Worm (Caenorhabditis elegans) whole organism, young adult: Measurements from ENCODE around the gene Y70C5A.3.
A peak's percentile ranks its signal among the peaks of the same experiment; 100 is the strongest.

Experiments
- B0019.2 ChIP-seq: fragments of 200-800 bp; sonication (Bioruptor generic); conservative IDR thresholded peaks from 2 replicates; pipeline ENCODE4 v1.3.6; 2022; ENCODE audit warnings: missing genetic modification reagents, missing genetic modification characterization, missing compliant biosample characterization
- B0035.1 ChIP-seq: sonication (generic microtip); optimal IDR thresholded peaks from 2 replicates; lab custom pipeline; 2016; ENCODE audit warnings: missing genetic modification characterization, mild to moderate bottlenecking, missing compliant biosample characterization, missing genotype, missing genetic modification reagents
- C06A6.2 ChIP-seq: fragments of 200-800 bp; sonication (Bioruptor generic); conservative IDR thresholded peaks from 2 replicates; pipeline ENCODE4 v1.3.6; 2022; ENCODE audit warnings: missing genetic modification characterization, missing compliant biosample characterization
- F10E7.11 ChIP-seq: sonication (generic microtip); optimal IDR thresholded peaks from 2 replicates; lab custom pipeline; 2017; ENCODE audit warnings: mild to moderate bottlenecking, missing genetic modification characterization, moderate library complexity, missing compliant biosample characterization
- F33H1.4 ChIP-seq: fragments of 200-800 bp; sonication (Bioruptor generic); IDR thresholded peaks from 2 replicates; pipeline ENCODE4 v1.3.6; 2022; ENCODE audit warnings: missing genetic modification reagents, missing genetic modification characterization, missing compliant biosample characterization
- F37B4.10 ChIP-seq: fragments of 200-800 bp; sonication (Bioruptor generic); IDR thresholded peaks from 2 replicates; pipeline ENCODE4 v1.3.6; 2022; ENCODE audit warnings: missing genetic modification characterization, missing compliant biosample characterization
- K11D2.4 ChIP-seq: fragments of 200-800 bp; sonication (Bioruptor generic); IDR thresholded peaks from 2 replicates; pipeline ENCODE4 v1.3.6; 2022; ENCODE audit warnings: missing genetic modification reagents, missing genetic modification characterization, missing compliant biosample characterization
- Y53G8AR.9 ChIP-seq: fragments of 200-800 bp; sonication (Bioruptor generic); conservative IDR thresholded peaks from 2 replicates; pipeline ENCODE4 v1.3.6; 2022; ENCODE audit warnings: missing genetic modification reagents, missing genetic modification characterization, missing compliant biosample characterization
- Y67H2A.10 ChIP-seq: fragments of 200-800 bp; sonication (Bioruptor generic); conservative IDR thresholded peaks from 2 replicates; pipeline ENCODE4 v1.3.6; 2022; ENCODE audit warnings: missing genetic modification reagents, missing genetic modification characterization, missing compliant biosample characterization
- ZK185.1 ChIP-seq: sonication (generic microtip); optimal IDR thresholded peaks from 2 replicates; lab custom pipeline; 2016; ENCODE audit warnings: mild to moderate bottlenecking, missing genetic modification characterization, missing compliant biosample characterization; ENCODE audit not compliant: poor library complexity, severe bottlenecking
- akir-1 ChIP-seq: fragments of 200-800 bp; sonication (Bioruptor generic); optimal IDR thresholded peaks from 2 replicates; lab custom pipeline; 2018; ENCODE audit warnings: mild to moderate bottlenecking, missing genetic modification characterization, moderate library complexity, missing compliant biosample characterization
- ama-1 ChIP-seq, 3 experiments: fragments of 150-350 bp in 1 of 3; sonication (generic microtip) in 2 of 3; optimal IDR thresholded peaks; 2 replicates each; lab custom pipeline; 2014 to 2018; ENCODE audit warnings: missing biosample characterization in 2 of 3, missing genetic modification characterization in 2 of 3, missing genetic modification reagents in 2 of 3
- aptf-3 ChIP-seq: fragments of 200-800 bp; sonication (Bioruptor generic); IDR thresholded peaks from 2 replicates; pipeline ENCODE4 v1.3.6; 2022; ENCODE audit warnings: missing genetic modification characterization, missing compliant biosample characterization
- atf-7 ChIP-seq: sonication (generic microtip); optimal IDR thresholded peaks from 2 replicates; lab custom pipeline; 2017; ENCODE audit warnings: mild to moderate bottlenecking, missing genetic modification characterization, missing compliant biosample characterization
- attf-5 ChIP-seq: fragments of 200-800 bp; sonication (Bioruptor generic); optimal IDR thresholded peaks from 2 replicates; lab custom pipeline; 2018; ENCODE audit warnings: mild to moderate bottlenecking, missing genetic modification characterization, missing compliant biosample characterization
- bed-1 ChIP-seq: fragments of 200-800 bp; sonication (Bioruptor generic); IDR thresholded peaks from 2 replicates; pipeline ENCODE4 v1.3.6; 2022; ENCODE audit warnings: missing genetic modification reagents, missing genetic modification characterization, missing compliant biosample characterization
- ccch-3 ChIP-seq: fragments of 200-800 bp; sonication (Bioruptor generic); optimal IDR thresholded peaks from 2 replicates; lab custom pipeline; 2018; ENCODE audit warnings: mild to moderate bottlenecking, missing genetic modification characterization, missing compliant biosample characterization
- ceh-100 ChIP-seq: fragments of 200-800 bp; sonication (Bioruptor generic); IDR thresholded peaks from 2 replicates; pipeline ENCODE4 v1.3.6; 2022; ENCODE audit warnings: missing genetic modification reagents, missing genetic modification characterization, missing compliant biosample characterization
- ceh-27 ChIP-seq: fragments of 200-800 bp; sonication (Bioruptor generic); optimal IDR thresholded peaks from 2 replicates; lab custom pipeline; 2018; ENCODE audit warnings: mild to moderate bottlenecking, missing genetic modification characterization, moderate library complexity, missing compliant biosample characterization
- dpl-1 ChIP-seq: fragments of 150-350 bp; optimal IDR thresholded peaks from 2 replicates; lab custom pipeline; 2014; ENCODE audit warnings: missing biosample characterization, missing genetic modification reagents, missing genetic modification characterization
- egl-18 ChIP-seq: fragments of 200-800 bp; sonication (Bioruptor generic); IDR thresholded peaks from 2 replicates; pipeline ENCODE4 v1.3.6; 2022; ENCODE audit warnings: missing genetic modification reagents, missing genetic modification characterization, missing compliant biosample characterization
- ekl-4 ChIP-seq: fragments of 200-800 bp; sonication (Bioruptor generic); IDR thresholded peaks from 2 replicates; pipeline ENCODE4 v1.3.6; 2022; ENCODE audit warnings: missing genetic modification reagents, missing genetic modification characterization, missing compliant biosample characterization
- ets-4 ChIP-seq: fragments of 200-800 bp; sonication (Bioruptor generic); optimal IDR thresholded peaks from 2 replicates; lab custom pipeline; 2018; ENCODE audit warnings: mild to moderate bottlenecking, missing genetic modification characterization, missing compliant biosample characterization
- him-1 ChIP-seq: sonication (generic microtip); optimal IDR thresholded peaks from 2 replicates; lab custom pipeline; 2016; ENCODE audit warnings: missing genotype, missing genetic modification reagents, missing genetic modification characterization, missing compliant biosample characterization
- hlh-12 ChIP-seq: sonication (generic microtip); optimal IDR thresholded peaks from 2 replicates; lab custom pipeline; 2016; ENCODE audit warnings: missing genetic modification characterization, missing compliant biosample characterization
- hlh-26 ChIP-seq: fragments of 200-800 bp; sonication (Bioruptor generic); conservative IDR thresholded peaks from 2 replicates; pipeline ENCODE4 v1.3.6; 2022; ENCODE audit warnings: missing genetic modification reagents, missing genetic modification characterization, missing compliant biosample characterization
- hmg-20 ChIP-seq: fragments of 200-800 bp; sonication (Bioruptor generic); IDR thresholded peaks from 2 replicates; pipeline ENCODE4 v1.3.6; 2022; ENCODE audit warnings: missing genetic modification reagents, missing genetic modification characterization, missing compliant biosample characterization
- let-526 ChIP-seq: fragments of 200-800 bp; sonication (Bioruptor generic); IDR thresholded peaks from 2 replicates; pipeline ENCODE4 v1.3.6; 2022; ENCODE audit warnings: missing genetic modification reagents, missing genetic modification characterization, missing compliant biosample characterization
- lsl-1 ChIP-seq: fragments of 200-800 bp; sonication (Bioruptor generic); optimal IDR thresholded peaks from 2 replicates; lab custom pipeline; 2018; ENCODE audit warnings: mild to moderate bottlenecking, missing genetic modification characterization, moderate library complexity, missing compliant biosample characterization
- madf-3 ChIP-seq: fragments of 200-800 bp; sonication (Bioruptor generic); IDR thresholded peaks from 2 replicates; pipeline ENCODE4 v1.3.6; 2022; ENCODE audit warnings: missing genetic modification reagents, missing genetic modification characterization, missing compliant biosample characterization
- madf-6 ChIP-seq: fragments of 200-800 bp; sonication (Bioruptor generic); IDR thresholded peaks from 2 replicates; pipeline ENCODE4 v1.3.6; 2022; ENCODE audit warnings: missing genetic modification reagents, missing genetic modification characterization, missing compliant biosample characterization
- mes-4 ChIP-seq: sonication (generic microtip); optimal IDR thresholded peaks from 2 replicates; lab custom pipeline; 2016; ENCODE audit warnings: missing genotype, missing genetic modification characterization, missing compliant biosample characterization
- mxl-1 ChIP-seq: sonication (generic microtip); optimal IDR thresholded peaks from 2 replicates; lab custom pipeline; 2016; ENCODE audit warnings: missing genetic modification characterization, missing compliant biosample characterization
- nfya-2 ChIP-seq: fragments of 200-800 bp; sonication (Bioruptor generic); IDR thresholded peaks from 2 replicates; pipeline ENCODE4 v1.3.6; 2022; ENCODE audit warnings: missing genetic modification reagents, missing genetic modification characterization, missing compliant biosample characterization
- nhr-120 ChIP-seq: fragments of 200-800 bp; sonication (Bioruptor generic); IDR thresholded peaks from 2 replicates; pipeline ENCODE4 v1.3.6; 2022; ENCODE audit warnings: missing genetic modification characterization, missing compliant biosample characterization
- nhr-179 ChIP-seq: sonication (generic microtip); optimal IDR thresholded peaks from 2 replicates; lab custom pipeline; 2016; ENCODE audit warnings: mild to moderate bottlenecking, missing genetic modification characterization, missing compliant biosample characterization
- nhr-80 ChIP-seq: sonication (generic microtip); optimal IDR thresholded peaks from 2 replicates; lab custom pipeline; 2016; ENCODE audit warnings: missing genetic modification characterization, missing compliant biosample characterization
- nhr-90 ChIP-seq: sonication (generic microtip); optimal IDR thresholded peaks from 2 replicates; lab custom pipeline; 2016; ENCODE audit warnings: missing genotype, mild to moderate bottlenecking, missing genetic modification characterization, missing compliant biosample characterization
- rec-8 ChIP-seq, 2 experiments: sonication (generic microtip); optimal IDR thresholded peaks; 2 replicates each; lab custom pipeline; 2016; ENCODE audit warnings: mild to moderate bottlenecking in 2 of 2, missing genetic modification characterization in 2 of 2, missing genetic modification reagents in 2 of 2, missing genotype in 2 of 2, missing biosample characterization in 1 of 2, missing compliant biosample characterization in 1 of 2, moderate library complexity in 1 of 2
- repo-1 ChIP-seq: sonication (generic microtip); optimal IDR thresholded peaks from 2 replicates; lab custom pipeline; 2017; ENCODE audit warnings: mild to moderate bottlenecking, missing genetic modification characterization, missing compliant biosample characterization
- rpc-1 ChIP-seq, 2 experiments: fragments of 150-350 bp in 1 of 2; sonication (generic microtip) in 1 of 2; optimal IDR thresholded peaks; 2 replicates each; lab custom pipeline; 2014 to 2018; ENCODE audit warnings: missing biosample characterization in 1 of 2, missing genetic modification characterization in 1 of 2, missing genetic modification reagents in 1 of 2, missing genotype in 1 of 2
- sdz-38 ChIP-seq: sonication (generic microtip); optimal IDR thresholded peaks from 2 replicates; lab custom pipeline; 2016; ENCODE audit warnings: missing genotype, missing genetic modification characterization, missing compliant biosample characterization
- somi-1 ChIP-seq: fragments of 200-800 bp; sonication (Bioruptor generic); optimal IDR thresholded peaks from 2 replicates; lab custom pipeline; 2018; ENCODE audit warnings: mild to moderate bottlenecking, missing genetic modification characterization, missing compliant biosample characterization
- zfh-2 ChIP-seq: fragments of 200-800 bp; sonication (Bioruptor generic); conservative IDR thresholded peaks from 2 replicates; pipeline ENCODE4 v1.3.6; 2022; ENCODE audit warnings: missing genetic modification reagents, missing genetic modification characterization, missing compliant biosample characterization
- ztf-26 ChIP-seq: sonication (generic microtip); optimal IDR thresholded peaks from 2 replicates; lab custom pipeline; 2017; ENCODE audit warnings: missing genetic modification characterization, missing compliant biosample characterization
- ztf-28 ChIP-seq: fragments of 200-800 bp; sonication (Bioruptor generic); IDR thresholded peaks from 2 replicates; pipeline ENCODE4 v1.3.6; 2022; ENCODE audit warnings: missing genetic modification reagents, missing genetic modification characterization, missing compliant biosample characterization

Y70C5A.3 gene

DNA sequence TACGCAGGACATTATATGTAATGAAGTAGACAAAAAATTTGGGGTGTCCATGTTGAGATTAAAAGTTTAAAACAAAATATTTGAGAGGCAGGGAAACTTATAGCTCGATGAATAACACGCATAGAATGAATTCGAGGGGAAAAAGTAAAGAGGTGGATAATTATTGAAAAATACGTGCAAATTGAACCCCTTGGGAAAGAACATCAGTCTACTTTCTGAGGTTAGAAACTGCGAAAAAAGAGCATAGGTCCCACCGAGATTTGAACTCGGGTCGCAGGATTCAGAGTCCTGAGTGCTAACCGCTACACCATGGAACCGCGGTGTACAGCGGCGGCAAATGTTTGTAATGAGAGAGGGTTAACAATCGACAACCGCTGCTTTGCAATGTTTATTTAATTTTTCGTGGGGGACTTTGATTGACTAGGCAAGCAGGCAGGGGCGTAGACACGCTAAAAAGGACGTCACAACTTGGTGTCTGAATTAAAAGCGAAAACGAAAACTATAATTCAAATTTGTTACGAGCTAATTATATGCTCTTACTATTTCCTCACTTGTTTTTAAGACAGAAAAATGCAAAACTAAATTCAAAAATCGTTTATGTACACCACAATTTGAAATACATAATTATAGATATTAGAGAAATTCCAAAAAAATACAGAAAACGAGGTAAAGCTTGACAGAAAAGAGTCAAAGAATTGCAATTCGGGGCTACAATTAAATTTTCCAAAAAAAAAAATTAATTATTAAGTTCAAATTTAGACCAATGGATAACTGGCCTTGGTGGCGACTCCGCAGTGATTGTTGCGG is 28.5 kb downstream of the Y70C5A.3 start, which contains the start of gene srh-269 (continued):
- TF ChIP-seq ama-1 (optimal IDR thresholded peaks at IDR 0.05; lab: Kevin White, UChicago): peak; percentile 79
- TF ChIP-seq ama-1 (GFP tag; optimal IDR thresholded peaks at IDR 0.05; lab: Kevin White, UChicago): peak in 1 of 2 experiments; percentile 54
- peak; percentile 94 for TF ChIP-seq repo-1 (tag; lab: Kevin White, UChicago)
- no peak for TF ChIP-seq egl-18
- peak; percentile 87 for TF ChIP-seq him-1 (tag; lab: Kevin White, UChicago)
- no peak for TF ChIP-seq bed-1 (GFP tag; lab: Robert Waterston, UW)
- peak; percentile 75 for TF ChIP-seq ceh-100 (GFP tag; lab: Robert Waterston, UW)
- peak; percentile 46; the same call in 1 of the 2 replicates for TF ChIP-seq zfh-2
- peak; percentile 56 for TF ChIP-seq mxl-1
- TF ChIP-seq nhr-179 (tag; lab: Kevin White, UChicago): no peak
- peak in 1 of 2 experiments; percentile 39 for TF ChIP-seq rec-8 (tag; optimal IDR thresholded peaks at IDR 0.05; lab: Kevin White, UChicago)
- peak; percentile 91 for TF ChIP-seq ets-4
- TF ChIP-seq sdz-38 (tag; lab: Kevin White, UChicago): no peak
- TF ChIP-seq ccch-3 (GFP tag; lab: Kevin White, UChicago): no peak
- peak; percentile 35; the same call in 1 of the 2 replicates for TF ChIP-seq hmg-20
- TF ChIP-seq ztf-26: peak; percentile 81
- TF ChIP-seq ztf-28 (GFP tag; lab: Robert Waterston, UW): peak; percentile 76; the same call in 1 of the 2 replicates
- TF ChIP-seq B0035.1: peak; percentile 76
- TF ChIP-seq hlh-12 (tag; lab: Kevin White, UChicago): peak; percentile 27
- TF ChIP-seq Y67H2A.10 (GFP tag; lab: Robert Waterston, UW): peak; percentile 60; the same call in 1 of the 2 replicates
- no peak for TF ChIP-seq B0019.2
- peak; percentile 58 for TF ChIP-seq madf-6
- TF ChIP-seq akir-1 (GFP tag; lab: Kevin White, UChicago): no peak
- TF ChIP-seq F33H1.4 (GFP tag; lab: Robert Waterston, UW): peak; percentile 23; the same call in 1 of the 2 replicates
- TF ChIP-seq K11D2.4: peak; percentile 88
- peak; percentile 74 for TF ChIP-seq somi-1
- TF ChIP-seq nhr-90 (tag; lab: Kevin White, UChicago): peak; percentile 64
- TF ChIP-seq madf-3 (GFP tag; lab: Robert Waterston, UW): peak; percentile 85
- TF ChIP-seq nhr-80: peak; percentile 88
- peak; percentile 74 for TF ChIP-seq ZK185.1 (tag; lab: Kevin White, UChicago)
- TF ChIP-seq hlh-26 (GFP tag; lab: Robert Waterston, UW): no peak
- peak; percentile 85 for TF ChIP-seq F10E7.11
- peak; percentile 96 for TF ChIP-seq Y53G8AR.9 (GFP tag; lab: Robert Waterston, UW)
- 0 out of 2 replicates have a peak, but pooled peaks have one; percentile 74 for TF ChIP-seq aptf-3
- 0 out of 2 replicates have a peak, but pooled peaks have one; percentile 22 for TF ChIP-seq F37B4.10 (GFP tag; lab: Robert Waterston, UW)
- TF ChIP-seq let-526: peak; percentile 87
- no peak for TF ChIP-seq nfya-2 (GFP tag; lab: Robert Waterston, UW)
- TF ChIP-seq lsl-1: peak; percentile 20
- peak; percentile 82 for TF ChIP-seq rpc-1 (optimal IDR thresholded peaks at IDR 0.05; lab: Kevin White, UChicago)
- TF ChIP-seq rpc-1 (tag; optimal IDR thresholded peaks at IDR 0.05; lab: Kevin White, UChicago): peak; percentile 97
- peak; percentile 32 for TF ChIP-seq dpl-1
- TF ChIP-seq attf-5 (GFP tag; lab: Kevin White, UChicago): peak; percentile 53
- TF ChIP-seq ceh-27 (GFP tag; lab: Kevin White, UChicago): peak; percentile 56
- TF ChIP-seq atf-7: peak; percentile 90
- peak; percentile 87 for TF ChIP-seq ekl-4 (GFP tag; lab: Robert Waterston, UW)
- TF ChIP-seq C06A6.2 (GFP tag; lab: Robert Waterston, UW): peak; percentile 77
- 0 out of 2 replicates have a peak, but pooled peaks have one; percentile 76 for TF ChIP-seq nhr-120 (GFP tag; lab: Robert Waterston, UW)
- TF ChIP-seq mes-4 (tag; lab: Kevin White, UChicago): peak; percentile 10
